Fruit fly (Drosophila melanogaster): ENCODE measurements around the gene alpha-Est10.

DNA sequence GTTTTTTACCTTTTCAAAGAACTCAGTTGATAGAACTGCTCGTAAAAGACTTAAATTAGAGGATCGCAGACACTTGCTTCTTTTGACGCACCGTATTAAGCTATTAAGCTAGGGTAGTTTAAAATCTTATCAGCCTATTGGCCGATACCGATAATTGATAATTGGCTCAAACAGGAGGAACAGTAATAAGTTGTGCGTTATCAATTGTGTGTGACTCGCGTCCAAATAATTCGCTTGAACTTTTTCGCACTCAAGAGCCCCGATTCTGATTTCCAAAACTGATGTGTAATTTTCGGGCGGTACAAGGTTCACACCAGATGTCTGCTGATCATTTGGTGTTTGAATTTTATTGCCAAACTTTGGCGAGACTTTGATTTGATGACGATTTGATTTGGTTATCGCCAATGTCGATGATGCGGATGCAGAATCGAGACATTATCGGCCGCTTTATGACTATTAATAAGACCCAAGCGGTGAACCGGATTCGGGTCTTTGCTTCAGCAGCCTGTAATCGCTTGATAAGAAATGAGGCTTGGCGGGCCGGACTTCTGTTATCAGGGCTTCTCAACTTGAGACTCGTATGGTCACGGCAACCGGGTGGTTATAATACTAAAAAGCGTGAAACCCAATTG is 20.7 kb upstream of the alpha-Est10 start:
- TF ChIP-seq D1 (tag; optimal IDR thresholded peaks at IDR 0.05) (no peak), CG17806 (tag; optimal IDR thresholded peaks at IDR 0.05) (no peak), gl (tag; optimal IDR thresholded peaks at IDR 0.05) (no peak), CG8301 (tag; optimal IDR thresholded peaks at IDR 0.05) (no peak), Ets98B (GFP tag; IDR thresholded peaks at IDR 0.05) (no peak), CG12605 (GFP tag; IDR thresholded peaks at IDR 0.05) (no peak)

Measured in whole organism, pupa.